Fruit fly (Drosophila melanogaster): Measurements from ENCODE around the gene Nplp3.

dm6 chr3L:16361200-16361815 is 43.5 kb downstream of the Nplp3 start:
- no peak for TF ChIP-seq CG5204 (GFP tag; optimal IDR thresholded peaks at IDR 0.05)
- TF ChIP-seq cic (GFP tag; optimal IDR thresholded peaks at IDR 0.05), result no peak
- TF ChIP-seq pad (GFP tag; optimal IDR thresholded peaks at IDR 0.05), result no peak
- no peak for TF ChIP-seq CG12768 (GFP tag; optimal IDR thresholded peaks at IDR 0.05)
- no peak for TF ChIP-seq cnc (optimal IDR thresholded peaks at IDR 0.05)
- no peak for TF ChIP-seq CG1620 (GFP tag; optimal IDR thresholded peaks at IDR 0.05)
- no peak for TF ChIP-seq CG11617 (GFP tag; optimal IDR thresholded peaks at IDR 0.05)
- TF ChIP-seq Hr96 (GFP tag; optimal IDR thresholded peaks at IDR 0.05), result no peak

All from whole organism, adult.